Worm (Caenorhabditis elegans): ENCODE measurements around the gene Y34B4A.10.

Gene Y34B4A.10

ce11 chrX:5210927-5211655 is 38.6 kb upstream of the Y34B4A.10 start:
- TF ChIP-seq egl-44 (GFP tag; IDR thresholded peaks at IDR 0.05): no peak
- peak; percentile 33 for TF ChIP-seq nhr-80 (tag; optimal IDR thresholded peaks at IDR 0.05)

ce11 chrX:5213032-5213431 is 36.7 kb upstream of the Y34B4A.10 start:
- TF ChIP-seq D2030.7 (GFP tag; IDR thresholded peaks at IDR 0.05): no peak
- no peak for TF ChIP-seq C17E4.6 (GFP tag; IDR thresholded peaks at IDR 0.05)
- no peak for TF ChIP-seq lin-40 (tag; optimal IDR thresholded peaks at IDR 0.05)
- no peak for TF ChIP-seq snpc-1.3 (tag; optimal IDR thresholded peaks at IDR 0.05; ENCODE audit: insufficient read depth)
- TF ChIP-seq hmg-1.2 (GFP tag; IDR thresholded peaks at IDR 0.05): no peak
- no peak for TF ChIP-seq snpc-1.1 (tag; optimal IDR thresholded peaks at IDR 0.05; ENCODE audit: insufficient read depth)
- TF ChIP-seq sea-2 (GFP tag; IDR thresholded peaks at IDR 0.05): no peak
- TF ChIP-seq pha-4 (tag; optimal IDR thresholded peaks at IDR 0.05): no peak
- no peak for TF ChIP-seq nhr-179 (tag; optimal IDR thresholded peaks at IDR 0.05)
- no peak for TF ChIP-seq nhr-27 (tag; optimal IDR thresholded peaks at IDR 0.05)
- no peak for TF ChIP-seq hrde-1 (tag; optimal IDR thresholded peaks at IDR 0.05; ENCODE audit: borderline replicate concordance)
- no peak for TF ChIP-seq ceh-40 (GFP tag; IDR thresholded peaks at IDR 0.05)
- no peak for TF ChIP-seq F52B5.7 (tag; optimal IDR thresholded peaks at IDR 0.05)
- TF ChIP-seq zim-3 (tag; optimal IDR thresholded peaks at IDR 0.05): no peak
- TF ChIP-seq let-607 (tag; optimal IDR thresholded peaks at IDR 0.05): no peak
- TF ChIP-seq egrh-3 (GFP tag; IDR thresholded peaks at IDR 0.05): no peak
- TF ChIP-seq snpc-4 (GFP tag; optimal IDR thresholded peaks at IDR 0.05): no peak
- no peak for TF ChIP-seq snpc-4 (tag; optimal IDR thresholded peaks at IDR 0.05)
- TF ChIP-seq ekl-4 (GFP tag; IDR thresholded peaks at IDR 0.05): no peak
- no peak for TF ChIP-seq rec-8 (tag; optimal IDR thresholded peaks at IDR 0.05)
- TF ChIP-seq F57C9.4 (tag; optimal IDR thresholded peaks at IDR 0.05): no peak

ce11 chrX:5213565-5213964 is 36.1 kb upstream of the Y34B4A.10 start:
- TF ChIP-seq dox-1 (GFP tag; IDR thresholded peaks at IDR 0.05): 0 out of 2 replicates have a peak, but pooled peaks have one; percentile 8
- TF ChIP-seq ets-4 (GFP tag; optimal IDR thresholded peaks at IDR 0.05): peak; percentile 39
- 0 out of 2 replicates have a peak, but pooled peaks have one; percentile 44 for TF ChIP-seq nfyb-1 (GFP tag; IDR thresholded peaks at IDR 0.05)
- no peak for TF ChIP-seq ztf-18 (tag; optimal IDR thresholded peaks at IDR 0.05)
- TF ChIP-seq ztf-22 (GFP tag; optimal IDR thresholded peaks at IDR 0.05): peak; percentile 66
- peak; percentile 22 for TF ChIP-seq tbp1 (GFP tag; optimal IDR thresholded peaks at IDR 0.05)
- TF ChIP-seq mxl-1 (tag; optimal IDR thresholded peaks at IDR 0.05): no peak
- TF ChIP-seq sptf-2 (GFP tag; optimal IDR thresholded peaks at IDR 0.05): peak; percentile 44
- no peak for TF ChIP-seq aptf-3 (GFP tag; IDR thresholded peaks at IDR 0.05)
- 0 out of 2 replicates have a peak, but pooled peaks have one; percentile 19 for TF ChIP-seq pbrm-1 (GFP tag; IDR thresholded peaks at IDR 0.05)
- TF ChIP-seq atf-7 (tag; optimal IDR thresholded peaks at IDR 0.05): peak; percentile 54
- TF ChIP-seq nhr-80 (tag; optimal IDR thresholded peaks at IDR 0.05): peak; percentile 97
- no peak for TF ChIP-seq dpff-1 (tag; optimal IDR thresholded peaks at IDR 0.05)
- peak in 1 of 2 experiments; percentile 61 for TF ChIP-seq let-607 (tag; optimal IDR thresholded peaks at IDR 0.05)
- no peak for TF ChIP-seq cebp-1 (GFP tag; IDR thresholded peaks at IDR 0.05)
- TF ChIP-seq cebp-1 (tag; optimal IDR thresholded peaks at IDR 0.05): peak; percentile 2
- peak; percentile 15 for TF ChIP-seq nhr-90 (tag; optimal IDR thresholded peaks at IDR 0.05)
- TF ChIP-seq snpc-4 (GFP tag; optimal IDR thresholded peaks at IDR 0.05): no peak
- peak in 1 of 4 experiments; percentile 4 for TF ChIP-seq snpc-4 (tag; optimal IDR thresholded peaks at IDR 0.05)

All from whole organism, young adult.